Worm (Caenorhabditis elegans) whole organism, early embryonic: ENCODE results near the gene bas-1.
A peak's percentile ranks its signal among the peaks of the same experiment; 100 is the strongest.

Experiments used
- B0310.2 ChIP-seq: sonication (generic microtip); optimal IDR thresholded peaks from 2 replicates; lab custom pipeline; 2016; ENCODE audit warnings: mild to moderate bottlenecking, missing genetic modification characterization, missing compliant biosample characterization
- F13C5.2 ChIP-seq: sonication (generic microtip); optimal IDR thresholded peaks from 2 replicates; lab custom pipeline; 2017; ENCODE audit warnings: mild to moderate bottlenecking, missing genetic modification characterization, inconsistent platforms, missing compliant biosample characterization
- aly-1 ChIP-seq: sonication (generic microtip); optimal IDR thresholded peaks from 2 replicates; lab custom pipeline; 2016; ENCODE audit warnings: missing genetic modification characterization, missing compliant biosample characterization
- ama-1 ChIP-seq: fragments of 150-350 bp; optimal IDR thresholded peaks from 2 replicates; lab custom pipeline; 2014
- ceh-13 ChIP-seq: fragments of 200-800 bp; sonication (Bioruptor generic); optimal IDR thresholded peaks from 2 replicates; lab custom pipeline; 2018; ENCODE audit warnings: mild to moderate bottlenecking, missing genetic modification characterization, missing compliant biosample characterization
- ceh-36 ChIP-seq: sonication (generic microtip); optimal IDR thresholded peaks from 2 replicates; lab custom pipeline; 2016; ENCODE audit warnings: missing genetic modification characterization, inconsistent platforms, missing compliant biosample characterization
- ets-7 ChIP-seq: sonication (generic microtip); optimal IDR thresholded peaks from 2 replicates; lab custom pipeline; 2016; ENCODE audit warnings: missing genotype, missing genetic modification characterization, missing compliant biosample characterization
- flt-1 ChIP-seq: fragments of 200-800 bp; sonication (Bioruptor generic); IDR thresholded peaks from 2 replicates; pipeline ENCODE4 v1.3.6; 2022; ENCODE audit warnings: missing genetic modification characterization, missing compliant biosample characterization
- hmbx-1 ChIP-seq: sonication (generic microtip); optimal IDR thresholded peaks from 2 replicates; lab custom pipeline; 2016; ENCODE audit warnings: mild to moderate bottlenecking, missing genetic modification characterization, missing compliant biosample characterization
- hmg-4 ChIP-seq: fragments of 200-800 bp; sonication (Bioruptor generic); optimal IDR thresholded peaks from 2 replicates; lab custom pipeline; 2018; ENCODE audit warnings: mild to moderate bottlenecking, missing genetic modification characterization, missing compliant biosample characterization
- hnd-1 ChIP-seq: sonication (generic microtip); optimal IDR thresholded peaks from 2 replicates; lab custom pipeline; 2016; ENCODE audit warnings: missing genetic modification characterization, missing compliant biosample characterization
- pes-1 ChIP-seq: fragments of 200-800 bp; sonication (Bioruptor generic); IDR thresholded peaks from 2 replicates; pipeline ENCODE4 v1.3.6; 2022; ENCODE audit warnings: missing genetic modification reagents, missing genetic modification characterization, missing compliant biosample characterization
- scrt-1 ChIP-seq: fragments of 200-800 bp; sonication (Bioruptor generic); IDR thresholded peaks from 2 replicates; pipeline ENCODE4 v1.3.6; 2022; ENCODE audit warnings: missing genetic modification characterization, missing compliant biosample characterization
- sea-1 ChIP-seq: fragments of 200-800 bp; sonication (Bioruptor generic); conservative IDR thresholded peaks from 2 replicates; pipeline ENCODE4 v1.3.6; 2022; ENCODE audit warnings: missing genetic modification characterization, missing compliant biosample characterization
- tbx-11 ChIP-seq: fragments of 200-800 bp; sonication (Bioruptor generic); IDR thresholded peaks from 2 replicates; pipeline ENCODE4 v1.3.6; 2022; ENCODE audit warnings: missing genetic modification characterization, missing compliant biosample characterization
- tbx-37 ChIP-seq: fragments of 200-800 bp; sonication (Bioruptor generic); conservative IDR thresholded peaks from 2 replicates; pipeline ENCODE4 v1.3.6; 2022; ENCODE audit warnings: missing genetic modification reagents, missing genetic modification characterization, missing compliant biosample characterization
- tra-4 ChIP-seq: sonication (generic microtip); optimal IDR thresholded peaks from 2 replicates; lab custom pipeline; 2017; ENCODE audit warnings: missing genetic modification characterization, missing compliant biosample characterization

The bas-1 gene

DNA sequence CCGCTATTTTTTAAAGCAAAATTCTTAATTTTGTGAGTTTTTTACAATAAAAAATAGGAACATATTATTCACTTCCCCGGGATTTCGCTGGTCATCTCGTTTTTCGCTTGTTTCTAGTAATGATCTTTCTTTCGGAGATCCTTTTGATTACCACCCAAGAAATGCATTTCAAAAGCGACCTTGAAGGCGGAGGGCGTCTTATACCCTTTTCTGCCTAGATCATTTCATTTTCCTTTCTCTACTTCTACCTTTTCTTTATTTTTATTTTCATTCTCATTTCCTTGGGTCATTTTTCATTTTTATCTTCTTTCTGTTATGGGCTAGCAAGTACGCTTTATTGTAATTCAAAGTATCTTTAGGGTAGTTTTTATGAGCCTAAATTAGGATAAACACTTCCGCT, 8.1 kb downstream of the bas-1 start:
- TF ChIP-seq tbx-37 (GFP tag; lab: Robert Waterston, UW): no peak
- TF ChIP-seq hmbx-1 (tag; lab: Kevin White, UChicago): no peak
- TF ChIP-seq hnd-1 (tag; lab: Kevin White, UChicago): no peak
- TF ChIP-seq ama-1: no peak
- TF ChIP-seq scrt-1 (GFP tag; lab: Robert Waterston, UW): no peak
- no peak for TF ChIP-seq aly-1
- no peak for TF ChIP-seq sea-1 (GFP tag; lab: Robert Waterston, UW)
- TF ChIP-seq pes-1 (GFP tag; lab: Robert Waterston, UW): no peak
- no peak for TF ChIP-seq flt-1 (GFP tag; lab: Robert Waterston, UW)
- TF ChIP-seq tra-4 (tag; lab: Kevin White, UChicago): no peak
- TF ChIP-seq ceh-13 (GFP tag; lab: Kevin White, UChicago): no peak
- TF ChIP-seq tbx-11 (GFP tag; lab: Robert Waterston, UW): no peak
- no peak for TF ChIP-seq ets-7 (tag; lab: Kevin White, UChicago)
- TF ChIP-seq hmg-4 (GFP tag; lab: Kevin White, UChicago): no peak
- no peak for TF ChIP-seq F13C5.2 (tag; lab: Kevin White, UChicago)

DNA sequence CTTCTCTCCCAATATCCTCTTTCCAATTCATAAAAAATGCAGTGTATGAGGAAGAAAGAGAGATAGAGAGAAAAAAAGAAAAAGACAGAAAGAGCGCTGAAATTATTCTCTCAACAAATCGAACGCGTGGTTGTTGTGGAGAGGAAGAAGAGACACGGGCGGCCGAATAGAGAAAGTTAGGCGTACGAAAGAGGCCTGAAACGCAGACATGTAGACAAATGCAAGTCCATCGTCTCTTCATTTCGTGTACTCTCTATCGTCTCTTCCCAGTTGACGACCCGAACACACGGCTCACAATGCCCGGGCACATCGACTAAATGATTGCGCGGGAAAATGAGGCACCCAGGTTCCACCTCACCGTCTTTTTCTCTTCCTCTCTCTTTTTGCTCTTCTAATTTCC, 9.2 kb downstream of the bas-1 start:
- peak; percentile 9 for TF ChIP-seq hmg-4 (GFP tag; lab: Kevin White, UChicago)
- no peak for TF ChIP-seq ceh-36 (tag; lab: Kevin White, UChicago)
- TF ChIP-seq F13C5.2 (tag; lab: Kevin White, UChicago): peak; percentile 8

DNA sequence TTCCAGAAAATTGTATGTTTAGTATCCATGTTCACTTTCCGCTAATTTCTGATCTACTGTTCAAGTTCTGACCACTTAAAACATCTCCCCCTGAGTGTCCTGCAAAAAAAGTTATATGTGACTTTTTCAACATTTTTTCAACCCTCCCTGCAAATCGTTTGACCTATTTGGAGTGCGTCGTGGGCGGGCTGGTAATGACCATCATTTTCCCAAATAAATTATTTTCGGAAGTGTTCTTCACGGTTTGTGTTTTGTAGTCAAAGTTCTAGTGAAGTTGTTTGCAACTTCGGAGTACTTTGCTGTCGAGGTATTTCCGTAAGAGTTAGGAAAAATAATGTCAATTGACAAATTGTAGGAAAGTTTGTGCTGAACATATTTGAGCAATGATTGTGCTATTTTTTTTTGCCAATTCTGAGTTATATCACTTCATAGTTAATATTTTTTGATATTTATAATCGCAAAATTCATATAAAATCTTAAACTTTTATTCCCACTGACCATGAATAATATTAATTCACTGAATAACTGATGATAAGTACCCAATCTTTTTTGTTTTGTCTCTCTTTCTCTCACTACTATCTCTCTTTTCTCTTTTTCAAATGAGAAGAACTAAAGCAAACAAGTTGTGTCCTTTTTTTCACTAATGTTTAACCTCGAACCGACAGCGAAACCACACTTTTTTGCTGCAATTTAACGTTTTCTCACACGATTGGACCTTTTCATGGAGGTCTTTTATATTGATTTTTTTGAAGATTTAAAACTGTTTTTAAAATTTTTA, 10.3 kb downstream of the bas-1 start:
- no peak for TF ChIP-seq ets-7 (tag; lab: Kevin White, UChicago)
- TF ChIP-seq scrt-1 (GFP tag; lab: Robert Waterston, UW): no peak
- TF ChIP-seq tbx-11 (GFP tag; lab: Robert Waterston, UW): no peak
- TF ChIP-seq ceh-36 (tag; lab: Kevin White, UChicago): no peak
- no peak for TF ChIP-seq hnd-1 (tag; lab: Kevin White, UChicago)
- TF ChIP-seq flt-1 (GFP tag; lab: Robert Waterston, UW): no peak
- no peak for TF ChIP-seq sea-1 (GFP tag; lab: Robert Waterston, UW)
- no peak for TF ChIP-seq hmbx-1 (tag; lab: Kevin White, UChicago)
- no peak for TF ChIP-seq ceh-13 (GFP tag; lab: Kevin White, UChicago)
- TF ChIP-seq F13C5.2 (tag; lab: Kevin White, UChicago): no peak

DNA sequence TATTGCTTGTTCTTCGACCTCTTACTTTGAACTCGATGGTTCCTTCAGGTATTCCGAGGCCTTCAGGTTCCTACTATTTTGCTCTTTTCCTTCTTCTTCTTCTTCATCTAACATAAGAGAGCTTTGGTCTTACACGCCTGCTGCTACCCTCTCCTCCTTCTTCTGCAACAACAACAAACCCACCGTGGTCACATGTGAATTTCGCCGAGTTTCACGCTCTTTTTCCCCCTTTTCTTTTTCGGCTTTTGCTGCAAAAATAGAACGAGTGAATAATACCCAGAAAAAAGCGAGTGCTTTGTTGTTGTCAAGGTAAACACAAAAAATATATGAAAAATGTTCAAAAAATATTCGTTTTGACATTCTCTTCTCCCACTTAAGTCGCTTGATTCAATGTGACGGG, 11.3 kb downstream of the bas-1 start:
- no peak for TF ChIP-seq scrt-1 (GFP tag; lab: Robert Waterston, UW)
- no peak for TF ChIP-seq ama-1
- TF ChIP-seq ceh-36 (tag; lab: Kevin White, UChicago): no peak
- no peak for TF ChIP-seq ceh-13 (GFP tag; lab: Kevin White, UChicago)
- TF ChIP-seq hmbx-1 (tag; lab: Kevin White, UChicago): no peak
- TF ChIP-seq hnd-1 (tag; lab: Kevin White, UChicago): no peak
- no peak for TF ChIP-seq tbx-37 (GFP tag; lab: Robert Waterston, UW)
- no peak for TF ChIP-seq pes-1 (GFP tag; lab: Robert Waterston, UW)
- TF ChIP-seq B0310.2 (tag; lab: Kevin White, UChicago): no peak
- no peak for TF ChIP-seq sea-1 (GFP tag; lab: Robert Waterston, UW)
- no peak for TF ChIP-seq flt-1 (GFP tag; lab: Robert Waterston, UW)
- TF ChIP-seq tbx-11 (GFP tag; lab: Robert Waterston, UW): no peak
- TF ChIP-seq hmg-4 (GFP tag; lab: Kevin White, UChicago): no peak
- TF ChIP-seq tra-4 (tag; lab: Kevin White, UChicago): no peak
- no peak for TF ChIP-seq F13C5.2 (tag; lab: Kevin White, UChicago)
- no peak for TF ChIP-seq aly-1
- TF ChIP-seq ets-7 (tag; lab: Kevin White, UChicago): no peak

DNA sequence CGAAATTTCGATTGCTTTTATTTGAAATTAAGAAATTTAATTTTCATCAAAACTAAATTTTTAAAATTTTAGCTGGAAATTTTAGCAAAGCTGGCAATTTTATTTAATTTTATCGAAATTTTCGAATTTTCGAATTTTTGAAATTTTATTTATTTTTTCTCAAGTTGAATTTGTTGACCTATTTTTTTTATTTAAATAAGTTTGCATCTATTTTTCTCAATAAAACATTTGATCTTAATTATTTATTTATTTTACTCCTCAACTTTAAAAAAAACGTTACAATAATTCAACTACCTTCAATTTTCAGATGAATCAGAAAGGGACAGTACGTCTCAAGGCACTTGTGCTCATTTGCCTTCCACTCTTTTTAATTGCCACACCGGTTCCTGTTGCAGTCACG, 12.8 kb downstream of the bas-1 start, which contains the start of gene daf-4:
daf-4 (plus strand) TSS at position 301 of the 400 bp plus-strand sequence.
- TF ChIP-seq F13C5.2 (tag; lab: Kevin White, UChicago): no peak
- TF ChIP-seq aly-1: no peak
- no peak for TF ChIP-seq scrt-1 (GFP tag; lab: Robert Waterston, UW)
- TF ChIP-seq tbx-11 (GFP tag; lab: Robert Waterston, UW): no peak
- no peak for TF ChIP-seq ama-1
- TF ChIP-seq ceh-13 (GFP tag; lab: Kevin White, UChicago): no peak
- no peak for TF ChIP-seq ceh-36 (tag; lab: Kevin White, UChicago)
- no peak for TF ChIP-seq ets-7 (tag; lab: Kevin White, UChicago)
- no peak for TF ChIP-seq hmg-4 (GFP tag; lab: Kevin White, UChicago)
- no peak for TF ChIP-seq tra-4 (tag; lab: Kevin White, UChicago)

DNA sequence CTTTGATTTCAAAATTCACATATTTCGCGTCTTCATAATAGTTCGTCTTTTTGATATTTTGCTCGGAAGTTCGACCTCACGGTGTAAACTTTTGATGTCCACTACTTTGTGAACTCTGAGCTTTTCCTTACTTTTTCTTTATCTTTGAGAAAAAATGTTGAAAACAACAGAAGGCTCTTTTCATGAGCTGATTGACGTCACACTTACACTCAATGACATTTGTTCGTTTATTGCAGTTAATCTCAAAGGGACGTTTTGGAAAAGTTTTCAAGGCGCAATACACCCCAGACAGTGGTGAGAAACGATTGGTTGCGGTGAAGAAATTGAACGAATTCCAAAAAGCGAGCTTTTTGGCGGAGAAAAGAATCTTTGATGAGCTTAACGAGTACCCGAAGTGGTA, 17.2 kb downstream of the bas-1 start:
- TF ChIP-seq ama-1: no peak
- TF ChIP-seq tbx-37 (GFP tag; lab: Robert Waterston, UW): no peak
- no peak for TF ChIP-seq F13C5.2 (tag; lab: Kevin White, UChicago)
- TF ChIP-seq tra-4 (tag; lab: Kevin White, UChicago): no peak
- TF ChIP-seq hmbx-1 (tag; lab: Kevin White, UChicago): no peak
- TF ChIP-seq hmg-4 (GFP tag; lab: Kevin White, UChicago): no peak
- TF ChIP-seq flt-1 (GFP tag; lab: Robert Waterston, UW): no peak
- TF ChIP-seq ceh-13 (GFP tag; lab: Kevin White, UChicago): no peak
- TF ChIP-seq ceh-36 (tag; lab: Kevin White, UChicago): no peak
- no peak for TF ChIP-seq ets-7 (tag; lab: Kevin White, UChicago)
- TF ChIP-seq tbx-11 (GFP tag; lab: Robert Waterston, UW): no peak
- TF ChIP-seq sea-1 (GFP tag; lab: Robert Waterston, UW): no peak
- TF ChIP-seq hnd-1 (tag; lab: Kevin White, UChicago): no peak
